Fruit fly (Drosophila melanogaster): Measurements from ENCODE around the gene CG32212.

DNA sequence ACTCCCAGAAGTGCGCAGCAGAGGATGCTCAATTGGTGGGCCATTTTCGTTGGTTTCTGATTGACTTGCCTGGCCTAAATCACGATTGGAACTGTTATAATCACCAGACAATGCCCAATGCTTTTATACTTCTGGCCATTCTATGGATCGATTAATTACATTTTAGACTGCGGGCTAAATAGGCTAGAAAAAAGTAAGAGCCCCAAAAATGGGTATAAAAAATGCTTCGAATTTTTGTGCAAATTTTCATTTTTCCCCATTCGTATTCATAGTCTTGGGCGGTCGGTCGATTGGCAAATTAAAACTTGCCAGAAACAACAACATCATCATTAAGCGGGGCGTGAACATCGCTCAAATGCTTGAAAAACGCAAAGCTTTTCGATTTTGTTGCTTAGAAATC, 30.9 kb downstream of the CG32212 start, which contains the start of gene Cpr76Ba:
- TF ChIP-seq Myc (optimal IDR thresholded peaks at IDR 0.05) (no peak), h (optimal IDR thresholded peaks at IDR 0.05) (no peak), psq (optimal IDR thresholded peaks at IDR 0.05) (no peak), ttk (optimal IDR thresholded peaks at IDR 0.05) (no peak), Sin3A (optimal IDR thresholded peaks at IDR 0.05) (no peak)

Data from Kc167 (cell line).